Worm (Caenorhabditis elegans) whole organism, young adult: ENCODE measurements around the gene srw-72.

Source experiments
- F55B11.4 ChIP-seq: sonication (generic microtip); optimal IDR thresholded peaks from 2 replicates; lab custom pipeline; 2016; ENCODE audit warnings: missing compliant biosample characterization, missing genetic modification characterization, borderline replicate concordance; ENCODE audit not compliant: insufficient read depth
- ama-1 ChIP-seq, 3 experiments: fragments of 150-350 bp in 1 of 3; sonication (generic microtip) in 2 of 3; optimal IDR thresholded peaks; 2 replicates each; lab custom pipeline; 2014 to 2018; ENCODE audit warnings: missing biosample characterization in 2 of 3, missing genetic modification characterization in 2 of 3, missing genetic modification reagents in 2 of 3
- hlh-26 ChIP-seq: fragments of 200-800 bp; sonication (Bioruptor generic); conservative IDR thresholded peaks from 2 replicates; pipeline ENCODE4 v1.3.6; 2022; ENCODE audit warnings: missing genetic modification reagents, missing genetic modification characterization, missing compliant biosample characterization
- mxl-1 ChIP-seq: sonication (generic microtip); optimal IDR thresholded peaks from 2 replicates; lab custom pipeline; 2016; ENCODE audit warnings: missing genetic modification characterization, missing compliant biosample characterization
- nfya-1 ChIP-seq: sonication (generic microtip); optimal IDR thresholded peaks from 2 replicates; lab custom pipeline; 2017; ENCODE audit warnings: antibody characterized with exemption, missing compliant biosample characterization, missing genetic modification characterization, borderline replicate concordance; ENCODE audit not compliant: insufficient read depth
- nfya-2 ChIP-seq: fragments of 200-800 bp; sonication (Bioruptor generic); IDR thresholded peaks from 2 replicates; pipeline ENCODE4 v1.3.6; 2022; ENCODE audit warnings: missing genetic modification reagents, missing genetic modification characterization, missing compliant biosample characterization
- nhr-179 ChIP-seq: sonication (generic microtip); optimal IDR thresholded peaks from 2 replicates; lab custom pipeline; 2016; ENCODE audit warnings: mild to moderate bottlenecking, missing genetic modification characterization, missing compliant biosample characterization
- unc-62 ChIP-seq: fragments of 150-350 bp; optimal IDR thresholded peaks from 2 replicates; lab custom pipeline; 2014; ENCODE audit warnings: missing biosample characterization, missing genetic modification reagents, missing genetic modification characterization
- zfh-2 ChIP-seq: fragments of 200-800 bp; sonication (Bioruptor generic); conservative IDR thresholded peaks from 2 replicates; pipeline ENCODE4 v1.3.6; 2022; ENCODE audit warnings: missing genetic modification reagents, missing genetic modification characterization, missing compliant biosample characterization

ce11 chrV:17430903-17431302 lies 35.9 kb upstream of the srw-72 start, which contains the start of gene srbc-27:
- TF ChIP-seq unc-62 (GFP tag; lab: Kevin White, UChicago): no peak
- no peak for TF ChIP-seq nhr-179 (tag; lab: Kevin White, UChicago)
- TF ChIP-seq nfya-1: no peak
- TF ChIP-seq mxl-1: no peak
- no peak for TF ChIP-seq zfh-2 (GFP tag; lab: Robert Waterston, UW)
- no peak for TF ChIP-seq nfya-2 (GFP tag; lab: Robert Waterston, UW)
- TF ChIP-seq F55B11.4 (tag; lab: Kevin White, UChicago): no peak
- no peak for TF ChIP-seq ama-1 (optimal IDR thresholded peaks at IDR 0.05; lab: Kevin White, UChicago)
- no peak for TF ChIP-seq ama-1 (GFP tag; optimal IDR thresholded peaks at IDR 0.05; lab: Kevin White, UChicago)
- TF ChIP-seq hlh-26 (GFP tag; lab: Robert Waterston, UW): no peak
